Fruit fly (Drosophila melanogaster) whole organism, embryonic: ENCODE measurements around the gene CG4645.

Experiments
- ATbp ChIP-seq: fragments of 200-800 bp; sonication (Bioruptor generic); optimal IDR thresholded peaks from 2 replicates; lab custom pipeline; 2017; ENCODE audit warnings: missing biosample characterization, mild to moderate bottlenecking, missing genetic modification characterization, missing genetic modification reagents
- Atf-2 ChIP-seq: fragments of 200-800 bp; sonication (Bioruptor generic); optimal IDR thresholded peaks from 2 replicates; lab custom pipeline; 2016; ENCODE audit warnings: missing biosample characterization, missing genetic modification characterization
- B-H1 ChIP-seq: fragments of 200-800 bp; sonication (Bioruptor generic); IDR thresholded peaks from 3 replicates; pipeline ENCODE4 v1.3.6; 2022; ENCODE audit warnings: missing biosample characterization, missing genetic modification characterization
- CG10209 ChIP-seq: fragments of 200-800 bp; sonication (Bioruptor generic); optimal IDR thresholded peaks from 3 replicates; lab custom pipeline; 2017; ENCODE audit warnings: missing biosample characterization, mild to moderate bottlenecking, missing genetic modification characterization, missing genetic modification reagents
- CG10565 ChIP-seq: fragments of 200-800 bp; sonication (Bioruptor generic); optimal IDR thresholded peaks from 3 replicates; lab custom pipeline; 2016; ENCODE audit warnings: missing biosample characterization, mild to moderate bottlenecking, missing genetic modification characterization
- CG12236 ChIP-seq: fragments of 200-800 bp; sonication (Bioruptor generic); optimal IDR thresholded peaks from 2 replicates; lab custom pipeline; 2016; ENCODE audit warnings: missing biosample characterization, missing genetic modification characterization
- CG1233 ChIP-seq: fragments of 200-800 bp; sonication (Bioruptor generic); optimal IDR thresholded peaks from 4 replicates; lab custom pipeline; 2018; ENCODE audit warnings: missing biosample characterization, mild to moderate bottlenecking, missing genetic modification characterization
- CG12744 ChIP-seq: fragments of 200-800 bp; sonication (Bioruptor generic); optimal IDR thresholded peaks from 2 replicates; lab custom pipeline; 2016; ENCODE audit warnings: missing biosample characterization, missing genetic modification characterization
- CG12769 ChIP-seq: fragments of 200-800 bp; sonication (Bioruptor generic); optimal IDR thresholded peaks from 2 replicates; lab custom pipeline; 2019; ENCODE audit warnings: missing biosample characterization, mild to moderate bottlenecking, missing genetic modification characterization, moderate library complexity
- CG14710 ChIP-seq: fragments of 200-800 bp; sonication (Bioruptor generic); optimal IDR thresholded peaks from 3 replicates; lab custom pipeline; 2019; ENCODE audit warnings: missing biosample characterization, mild to moderate bottlenecking, missing genetic modification characterization, moderate library complexity
- CG1603 ChIP-seq: fragments of 200-800 bp; sonication (Bioruptor generic); optimal IDR thresholded peaks from 2 replicates; lab custom pipeline; 2019; ENCODE audit warnings: missing biosample characterization, mild to moderate bottlenecking, missing genetic modification characterization, moderate library complexity
- CG17328 ChIP-seq: fragments of 200-800 bp; sonication (Bioruptor generic); IDR thresholded peaks from 2 replicates; pipeline ENCODE4 v1.3.6; 2022; ENCODE audit warnings: missing biosample characterization, missing genetic modification characterization
- CG17612 ChIP-seq: fragments of 200-800 bp; sonication (Bioruptor generic); IDR thresholded peaks from 2 replicates; pipeline ENCODE4 v1.3.6; 2022; ENCODE audit warnings: missing biosample characterization, missing genetic modification characterization
- CG18262 ChIP-seq: fragments of 200-800 bp; optimal IDR thresholded peaks from 3 replicates; lab custom pipeline; 2019; ENCODE audit warnings: missing biosample characterization, mild to moderate bottlenecking, missing genetic modification characterization, moderate library complexity
- CG1832 ChIP-seq: fragments of 200-800 bp; sonication (Bioruptor generic); optimal IDR thresholded peaks from 2 replicates; lab custom pipeline; 2017; ENCODE audit warnings: missing biosample characterization, mild to moderate bottlenecking, missing genetic modification characterization, inconsistent platforms
- CG18599 ChIP-seq: fragments of 200-800 bp; sonication (Bioruptor generic); optimal IDR thresholded peaks from 3 replicates; lab custom pipeline; 2017; ENCODE audit warnings: missing biosample characterization, missing genetic modification characterization, mild to moderate bottlenecking, moderate library complexity, missing genetic modification reagents
- CG3847 ChIP-seq: fragments of 200-800 bp; sonication (Bioruptor generic); IDR thresholded peaks from 2 replicates; pipeline ENCODE4 v1.3.6; 2022; ENCODE audit warnings: missing biosample characterization, missing genetic modification characterization
- CG43689 ChIP-seq: fragments of 200-800 bp; sonication (Bioruptor generic); IDR thresholded peaks from 2 replicates; pipeline ENCODE4 v1.3.6; 2022; ENCODE audit warnings: missing biosample characterization, missing genetic modification characterization
- CG5180 ChIP-seq: fragments of 200-800 bp; sonication (Bioruptor generic); optimal IDR thresholded peaks from 3 replicates; lab custom pipeline; 2017; ENCODE audit warnings: missing biosample characterization, missing genetic modification characterization, mild to moderate bottlenecking, moderate library complexity, missing genetic modification reagents
- CG6654 ChIP-seq: fragments of 200-800 bp; sonication (Bioruptor generic); optimal IDR thresholded peaks from 2 replicates; lab custom pipeline; 2017; ENCODE audit warnings: missing biosample characterization, mild to moderate bottlenecking, missing genetic modification characterization
- CG6689 ChIP-seq: fragments of 200-800 bp; sonication (Bioruptor generic); IDR thresholded peaks from 2 replicates; pipeline ENCODE4 v1.3.6; 2022; ENCODE audit warnings: missing biosample characterization, missing genetic modification characterization
- CG6813 ChIP-seq: fragments of 200-800 bp; sonication (Bioruptor generic); optimal IDR thresholded peaks from 2 replicates; lab custom pipeline; 2017; ENCODE audit warnings: missing biosample characterization, missing genetic modification characterization, mild to moderate bottlenecking, moderate library complexity, missing genetic modification reagents
- CG7556 ChIP-seq: fragments of 200-800 bp; sonication (Bioruptor generic); optimal IDR thresholded peaks from 2 replicates; lab custom pipeline; 2017; ENCODE audit warnings: missing biosample characterization, mild to moderate bottlenecking, missing genetic modification characterization
- CoRest ChIP-seq: fragments of 200-800 bp; sonication (Bioruptor generic); optimal IDR thresholded peaks from 3 replicates; lab custom pipeline; 2018; ENCODE audit warnings: missing biosample characterization, mild to moderate bottlenecking, missing genetic modification characterization, moderate library complexity
- D19A ChIP-seq: fragments of 200-800 bp; optimal IDR thresholded peaks from 3 replicates; lab custom pipeline; 2019; ENCODE audit warnings: missing biosample characterization, mild to moderate bottlenecking, missing genetic modification characterization, moderate library complexity
- Doc3 ChIP-seq: fragments of 200-800 bp; sonication (Bioruptor generic); IDR thresholded peaks from 3 replicates; pipeline ENCODE4 v1.3.6; 2022; ENCODE audit warnings: missing biosample characterization, missing genetic modification characterization; ENCODE audit not compliant: partially characterized antibody
- Gsc ChIP-seq: fragments of 200-800 bp; sonication (Bioruptor generic); IDR thresholded peaks from 2 replicates; pipeline ENCODE4 v1.3.6; 2022; ENCODE audit warnings: missing biosample characterization, missing genetic modification characterization
- HLHmδ ChIP-seq: fragments of 200-800 bp; sonication (Bioruptor generic); optimal IDR thresholded peaks from 2 replicates; lab custom pipeline; 2018; ENCODE audit warnings: missing biosample characterization, mild to moderate bottlenecking, missing genetic modification characterization, moderate library complexity
- Hr51 ChIP-seq, 2 experiments: fragments of 200-800 bp; sonication (Bioruptor generic); optimal IDR thresholded peaks; 2 replicates in 1 of 2; 3 replicates in 1 of 2; lab custom pipeline; 2016 to 2018; ENCODE audit warnings: missing biosample characterization in 2 of 2, missing genetic modification characterization in 2 of 2, mild to moderate bottlenecking in 1 of 2, moderate library complexity in 1 of 2
- Oli ChIP-seq: fragments of 200-800 bp; sonication (Bioruptor generic); optimal IDR thresholded peaks from 2 replicates; lab custom pipeline; 2018; ENCODE audit warnings: missing biosample characterization, mild to moderate bottlenecking, missing genetic modification characterization, moderate library complexity
- Rfx ChIP-seq: fragments of 200-800 bp; sonication (Bioruptor generic); IDR thresholded peaks from 2 replicates; pipeline ENCODE4 v1.3.6; 2022; ENCODE audit warnings: missing biosample characterization, missing genetic modification characterization
- Rx ChIP-seq: fragments of 200-800 bp; sonication (Bioruptor generic); IDR thresholded peaks from 2 replicates; pipeline ENCODE4 v1.3.6; 2022; ENCODE audit warnings: missing biosample characterization, missing genetic modification characterization
- Sin3A ChIP-seq: fragments of >200 bp; optimal IDR thresholded peaks from 2 replicates; lab custom pipeline; 2018
- Taf1 ChIP-seq: fragments of 200-800 bp; sonication (Bioruptor generic); IDR thresholded peaks from 2 replicates; pipeline ENCODE4 v1.3.6; 2022; ENCODE audit warnings: missing biosample characterization, missing genetic modification characterization
- ab ChIP-seq: fragments of 200-800 bp; sonication (Bioruptor generic); optimal IDR thresholded peaks from 2 replicates; lab custom pipeline; 2016; ENCODE audit warnings: missing biosample characterization, missing genetic modification characterization
- ara ChIP-seq: fragments of 200-800 bp; sonication (Bioruptor generic); IDR thresholded peaks from 2 replicates; pipeline ENCODE4 v1.3.6; 2022; ENCODE audit warnings: missing biosample characterization, missing genetic modification characterization
- bbx ChIP-seq: fragments of 200-800 bp; sonication (Bioruptor generic); IDR thresholded peaks from 2 replicates; pipeline ENCODE4 v1.3.6; 2022; ENCODE audit warnings: missing biosample characterization, missing genetic modification characterization; ENCODE audit not compliant: partially characterized antibody
- dan ChIP-seq: fragments of 200-800 bp; sonication (Bioruptor generic); IDR thresholded peaks from 2 replicates; pipeline ENCODE4 v1.3.6; 2022; ENCODE audit warnings: missing biosample characterization, missing genetic modification characterization
- dm ChIP-seq: fragments of 200-800 bp; sonication (Bioruptor generic); optimal IDR thresholded peaks from 3 replicates; lab custom pipeline; 2016; ENCODE audit warnings: missing biosample characterization, missing genetic modification characterization
- esg ChIP-seq: fragments of 200-800 bp; sonication (Bioruptor generic); conservative IDR thresholded peaks from 2 replicates; pipeline ENCODE4 v1.3.6; 2022; ENCODE audit warnings: missing biosample characterization, missing genetic modification characterization
- gsb ChIP-seq: fragments of 200-800 bp; sonication (Bioruptor generic); IDR thresholded peaks from 2 replicates; pipeline ENCODE4 v1.3.6; 2022; ENCODE audit warnings: missing biosample characterization, missing genetic modification characterization
- her ChIP-seq: fragments of 200-800 bp; sonication (Bioruptor generic); optimal IDR thresholded peaks from 2 replicates; lab custom pipeline; 2016; ENCODE audit warnings: missing biosample characterization, missing genetic modification characterization
- lov ChIP-seq, 2 experiments: fragments of 200-800 bp in 1 of 2; fragments of >200 bp in 1 of 2; sonication (Bioruptor generic) in 1 of 2; IDR thresholded peaks in 1 of 2; optimal IDR thresholded peaks in 1 of 2; 2 replicates in 1 of 2; 3 replicates in 1 of 2; pipeline versions ENCODE4 v1.3.6 to Lab custom; 2017 to 2022; ENCODE audit warnings: missing biosample characterization in 1 of 2, missing genetic modification characterization in 1 of 2
- p53 ChIP-seq: fragments of 200-800 bp; sonication (Bioruptor generic); optimal IDR thresholded peaks from 2 replicates; lab custom pipeline; 2016; ENCODE audit warnings: missing biosample characterization, missing genetic modification characterization
- pb ChIP-seq: fragments of 200-800 bp; sonication (Bioruptor generic); optimal IDR thresholded peaks from 3 replicates; lab custom pipeline; 2016; ENCODE audit warnings: missing biosample characterization, missing genetic modification characterization
- psq ChIP-seq: fragments of 200-800 bp; sonication (Bioruptor generic); optimal IDR thresholded peaks from 2 replicates; lab custom pipeline; 2017; ENCODE audit warnings: missing biosample characterization, missing genetic modification characterization
- shn ChIP-seq: fragments of 200-800 bp; sonication (Bioruptor generic); optimal IDR thresholded peaks from 3 replicates; lab custom pipeline; 2016; ENCODE audit warnings: missing biosample characterization, missing genetic modification characterization
- slou ChIP-seq: fragments of 200-800 bp; sonication (Bioruptor generic); optimal IDR thresholded peaks from 3 replicates; lab custom pipeline; 2016; ENCODE audit warnings: missing biosample characterization, missing genetic modification characterization
- so ChIP-seq: fragments of 200-800 bp; sonication (Bioruptor generic); IDR thresholded peaks from 3 replicates; pipeline ENCODE4 v1.3.6; 2022; ENCODE audit warnings: missing biosample characterization, missing genetic modification characterization
- tgo ChIP-seq: fragments of 200-800 bp; sonication (Bioruptor generic); IDR thresholded peaks from 3 replicates; pipeline ENCODE4 v1.3.6; 2022; ENCODE audit warnings: missing biosample characterization, missing genetic modification characterization
- tx ChIP-seq: fragments of 200-800 bp; sonication (Bioruptor generic); optimal IDR thresholded peaks from 2 replicates; lab custom pipeline; 2016; ENCODE audit warnings: missing biosample characterization, missing genetic modification characterization

The CG4645 gene

DNA sequence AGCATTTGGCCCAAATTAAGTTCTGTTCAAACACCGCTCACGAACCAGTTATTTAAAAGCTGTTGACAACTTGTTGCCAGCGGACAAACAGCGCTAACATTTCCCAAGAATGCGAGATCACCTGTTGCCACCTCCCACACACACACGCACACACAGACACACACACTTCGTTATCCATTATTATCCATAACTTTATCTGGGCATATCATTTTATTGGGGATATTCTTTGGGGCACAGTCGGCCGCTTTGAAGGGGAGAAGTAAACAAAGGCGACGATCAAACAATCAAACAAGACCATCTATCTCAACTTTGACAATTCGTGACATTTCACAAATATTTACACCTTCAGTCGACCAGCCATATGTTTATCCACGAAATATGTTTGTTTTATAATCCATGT is 20.7 kb upstream of the CG4645 start (continued):
- TF ChIP-seq CG1233 (GFP tag; lab: Kevin White, UChicago) (peak; percentile 31), dan (no peak), Atf-2 (GFP tag; lab: Kevin White, UChicago) (no peak), CG12769 (tag; lab: Kevin White, UChicago) (peak; percentile 69), B-H1 (GFP tag; lab: Robert Waterston, UW) (no peak), CG7556 (GFP tag; lab: Kevin White, UChicago) (no peak), ara (GFP tag; lab: Robert Waterston, UW) (no peak), dm (GFP tag; lab: Kevin White, UChicago) (no peak), Rx (no peak), her (GFP tag; lab: Kevin White, UChicago) (no peak), tx (no peak), Gsc (GFP tag; lab: Robert Waterston, UW) (no peak), CG17328 (no peak), CG18599 (peak; percentile 49), tgo (GFP tag; lab: Robert Waterston, UW) (no peak), slou (GFP tag; lab: Kevin White, UChicago) (no peak), esg (GFP tag; lab: Robert Waterston, UW) (no peak), CG10209 (GFP tag; lab: Kevin White, UChicago) (peak; percentile 44), CG5180 (peak; percentile 21), so (GFP tag; lab: Robert Waterston, UW) (0 out of 3 replicates have a peak, but pooled peaks have one; percentile 23), D19A (peak; percentile 7), HLHmδ (GFP tag; lab: Kevin White, UChicago) (no peak), CG43689 (no peak), ab (GFP tag; lab: Kevin White, UChicago) (no peak), bbx (GFP tag; lab: Robert Waterston, UW) (no peak), Sin3A (lab: Kevin White, UChicago) (no peak), psq (GFP tag; lab: Kevin White, UChicago) (no peak), Doc3 (no peak), pb (GFP tag; lab: Kevin White, UChicago) (no peak), CG18262 (tag; lab: Kevin White, UChicago) (peak; percentile 49), CG6689 (GFP tag; lab: Robert Waterston, UW) (no peak), CG6813 (peak; percentile 54), CG6654 (GFP tag; lab: Kevin White, UChicago) (no peak), Oli (tag; lab: Kevin White, UChicago) (no peak), CG17612 (GFP tag; lab: Robert Waterston, UW) (no peak), gsb (GFP tag; lab: Robert Waterston, UW) (peak; percentile 16; the same call in 1 of the 2 replicates), p53 (GFP tag; lab: Kevin White, UChicago) (peak; percentile 16), CG1832 (GFP tag; lab: Kevin White, UChicago) (no peak), CoRest (tag; lab: Kevin White, UChicago) (peak; percentile 7), CG14710 (tag; lab: Kevin White, UChicago) (peak; percentile 39), shn (GFP tag; lab: Kevin White, UChicago) (no peak), CG12236 (GFP tag; lab: Kevin White, UChicago) (no peak), CG3847 (GFP tag; lab: Robert Waterston, UW) (no peak), lov (optimal IDR thresholded peaks at IDR 0.05; lab: Kevin White, UChicago) (no peak), lov (GFP tag; IDR thresholded peaks at IDR 0.05; lab: Robert Waterston, UW) (peak; percentile 20; the same call in 1 of the 3 replicates), ATbp (GFP tag; lab: Kevin White, UChicago) (peak; percentile 68), CG12744 (no peak), Rfx (peak; percentile 12; the same call in 1 of the 2 replicates), Hr51 (GFP tag; optimal IDR thresholded peaks at IDR 0.05; lab: Kevin White, UChicago) (no peak), CG10565 (no peak), Taf1 (GFP tag; lab: Robert Waterston, UW) (no peak), CG1603 (peak; percentile 56)
